Fruit fly (Drosophila melanogaster) whole organism, embryonic: ENCODE results near the gene CG31174.

Source experiments
- CG13624 ChIP-seq: fragments of 200-800 bp; sonication (Bioruptor generic); optimal IDR thresholded peaks from 2 replicates; lab custom pipeline; 2016; ENCODE audit warnings: missing biosample characterization, missing genetic modification characterization
- CG15479 ChIP-seq: fragments of 200-800 bp; sonication (Bioruptor generic); optimal IDR thresholded peaks from 3 replicates; lab custom pipeline; 2019; ENCODE audit warnings: missing biosample characterization, mild to moderate bottlenecking, missing genetic modification characterization, moderate library complexity
- HLH3B ChIP-seq: fragments of 200-800 bp; sonication (Bioruptor generic); IDR thresholded peaks from 2 replicates; pipeline ENCODE4 v1.3.6; 2022; ENCODE audit warnings: missing biosample characterization, missing genetic modification characterization
- Oli ChIP-seq: fragments of 200-800 bp; sonication (Bioruptor generic); optimal IDR thresholded peaks from 2 replicates; lab custom pipeline; 2018; ENCODE audit warnings: missing biosample characterization, mild to moderate bottlenecking, missing genetic modification characterization, moderate library complexity
- Sox102F ChIP-seq: fragments of 200-800 bp; sonication (Bioruptor generic); optimal IDR thresholded peaks from 2 replicates; lab custom pipeline; 2018; ENCODE audit warnings: missing biosample characterization, mild to moderate bottlenecking, missing genetic modification characterization, moderate library complexity
- chif ChIP-seq, 2 experiments: fragments of 200-800 bp; sonication (Bioruptor generic); optimal IDR thresholded peaks; 3 replicates each; lab custom pipeline; 2016; ENCODE audit warnings: missing biosample characterization in 2 of 2, missing genetic modification characterization in 2 of 2
- da ChIP-seq: fragments of 200-800 bp; sonication (Bioruptor generic); optimal IDR thresholded peaks from 2 replicates; lab custom pipeline; 2016; ENCODE audit warnings: missing biosample characterization, missing genetic modification characterization
- gem ChIP-seq: fragments of 200-800 bp; sonication (Bioruptor generic); optimal IDR thresholded peaks from 2 replicates; lab custom pipeline; 2019; ENCODE audit warnings: missing biosample characterization, mild to moderate bottlenecking, missing genetic modification characterization, moderate library complexity

- TF ChIP-seq CG13624 (GFP tag; lab: Kevin White, UChicago) (no peak), da (GFP tag; lab: Kevin White, UChicago) (no peak), Oli (no peak), HLH3B (GFP tag; lab: Robert Waterston, UW) (no peak), gem (tag; lab: Kevin White, UChicago) (no peak), CG15479 (GFP tag; lab: Kevin White, UChicago) (no peak), Sox102F (GFP tag; lab: Kevin White, UChicago) (no peak), chif (GFP tag; optimal IDR thresholded peaks at IDR 0.05; lab: Kevin White, UChicago) (no peak)
Observed at dm6 chr3R:21848271-21848670, 21.0 kb downstream of the CG31174 start.
